Worm (Caenorhabditis elegans) whole organism, L4/young adult: ENCODE measurements around the gene Y45G5AM.9.
A peak's percentile ranks its signal among the peaks of the same experiment; 100 is the strongest.

Experiments used
- W03F9.2 ChIP-seq: fragments of 150-350 bp; optimal IDR thresholded peaks from 2 replicates; lab custom pipeline; 2014; ENCODE audit warnings: missing biosample characterization, missing genetic modification characterization
- dao-5 ChIP-seq: sonication (generic microtip); optimal IDR thresholded peaks from 2 replicates; lab custom pipeline; 2016; ENCODE audit warnings: missing genotype, missing genetic modification characterization, moderate library complexity, missing compliant biosample characterization
- him-1 ChIP-seq: sonication (generic microtip); optimal IDR thresholded peaks from 2 replicates; lab custom pipeline; 2016; ENCODE audit warnings: missing genotype, missing genetic modification reagents, missing genetic modification characterization, missing compliant biosample characterization

DNA sequence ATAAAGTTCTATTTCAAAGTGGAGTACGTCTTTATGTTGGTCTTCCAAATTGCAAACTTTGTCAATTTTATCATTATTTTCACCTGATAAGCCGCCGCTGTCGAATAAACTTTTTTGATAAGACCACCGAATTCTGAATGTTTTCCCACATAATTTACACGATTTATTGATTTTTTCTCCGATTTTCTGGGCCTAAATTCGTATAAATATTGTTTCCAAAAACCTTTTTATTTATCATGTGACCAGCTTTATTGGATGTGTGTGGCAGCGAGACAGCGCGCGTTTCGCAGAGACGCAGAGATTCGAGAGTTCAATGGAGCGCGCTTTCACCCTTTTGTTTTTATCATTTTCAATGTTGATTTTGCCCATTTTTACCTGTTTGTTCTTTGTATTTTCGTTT is 51.4 kb downstream of the Y45G5AM.9 start:
- TF ChIP-seq dao-5 (no peak), him-1 (tag; lab: Kevin White, UChicago) (no peak), W03F9.2 (peak; percentile 66)
